Worm (Caenorhabditis elegans) whole organism, L1 larva: ENCODE results near the gene nspb-4.
A peak's percentile ranks its signal among the peaks of the same experiment; 100 is the strongest.

Experiments
- C34B4.2 ChIP-seq: sonication (generic microtip); optimal IDR thresholded peaks from 2 replicates; lab custom pipeline; 2017; ENCODE audit warnings: mild to moderate bottlenecking, missing genetic modification characterization, missing compliant biosample characterization
- ama-1 ChIP-seq: fragments of 150-350 bp; optimal IDR thresholded peaks from 2 replicates; lab custom pipeline; 2014
- blmp-1 ChIP-seq: fragments of 150-350 bp; optimal IDR thresholded peaks from 2 replicates; lab custom pipeline; 2014; ENCODE audit warnings: missing biosample characterization, missing genetic modification characterization
- ceh-8 ChIP-seq: fragments of 200-800 bp; sonication (Bioruptor generic); optimal IDR thresholded peaks from 2 replicates; lab custom pipeline; 2018; ENCODE audit warnings: mild to moderate bottlenecking, missing genetic modification characterization, moderate library complexity, missing compliant biosample characterization
- ceh-82 ChIP-seq, 3 experiments: fragments of 150-350 bp in 1 of 3; sonication (generic microtip) in 2 of 3; optimal IDR thresholded peaks; 2 replicates each; lab custom pipeline; 2014 to 2017; ENCODE audit warnings: missing biosample characterization in 3 of 3, missing genetic modification characterization in 3 of 3
- ceh-90 ChIP-seq: sonication (generic microtip); optimal IDR thresholded peaks from 2 replicates; lab custom pipeline; 2016; ENCODE audit warnings: missing genetic modification characterization, missing compliant biosample characterization
- elt-3 ChIP-seq, 6 experiments: fragments of 150-350 bp in 1 of 6; sonication (generic microtip); optimal IDR thresholded peaks; 2 replicates each; lab custom pipeline; 2017 to 2018; ENCODE audit warnings: missing biosample characterization in 6 of 6, missing genetic modification characterization in 6 of 6, inconsistent platforms in 1 of 6
- fos-1 ChIP-seq: fragments of 150-350 bp; optimal IDR thresholded peaks from 2 replicates; lab custom pipeline; 2014; ENCODE audit warnings: missing biosample characterization, missing genetic modification characterization
- jun-1 ChIP-seq: fragments of 150-350 bp; optimal IDR thresholded peaks from 2 replicates; lab custom pipeline; 2014; ENCODE audit warnings: missing biosample characterization, missing genetic modification reagents, missing genetic modification characterization
- lin-13 ChIP-seq: fragments of 150-350 bp; optimal IDR thresholded peaks from 2 replicates; lab custom pipeline; 2014; ENCODE audit warnings: missing biosample characterization, missing genetic modification reagents, missing genetic modification characterization
- lin-14 ChIP-seq: fragments of 200-800 bp; sonication (Bioruptor generic); optimal IDR thresholded peaks from 2 replicates; lab custom pipeline; 2018; ENCODE audit warnings: mild to moderate bottlenecking, missing genetic modification characterization, moderate library complexity, missing compliant biosample characterization
- lin-39 ChIP-seq: fragments of 150-350 bp; optimal IDR thresholded peaks from 2 replicates; lab custom pipeline; 2014; ENCODE audit warnings: missing biosample characterization, missing genetic modification reagents, missing genetic modification characterization
- lir-3 ChIP-seq: sonication (generic microtip); optimal IDR thresholded peaks from 2 replicates; lab custom pipeline; 2016; ENCODE audit warnings: mild to moderate bottlenecking, missing genetic modification characterization, moderate library complexity, missing compliant biosample characterization; ENCODE audit not compliant: poor library complexity
- mdl-1 ChIP-seq, 2 experiments: fragments of 150-350 bp; optimal IDR thresholded peaks; 2 replicates each; lab custom pipeline; 2014 to 2017; ENCODE audit warnings: missing biosample characterization in 2 of 2, missing genetic modification characterization in 2 of 2, inconsistent platforms in 1 of 2
- mef-2 ChIP-seq: fragments of 150-350 bp; optimal IDR thresholded peaks from 2 replicates; lab custom pipeline; 2014; ENCODE audit warnings: missing biosample characterization, missing genetic modification characterization
- nhr-11 ChIP-seq: fragments of 150-350 bp; optimal IDR thresholded peaks from 2 replicates; lab custom pipeline; 2014; ENCODE audit warnings: missing biosample characterization, missing genetic modification characterization
- nhr-12 ChIP-seq: sonication (generic microtip); optimal IDR thresholded peaks from 2 replicates; lab custom pipeline; 2017; ENCODE audit warnings: missing biosample characterization, missing genetic modification characterization
- nhr-19 ChIP-seq: fragments of 200-800 bp; sonication (Bioruptor generic); conservative IDR thresholded peaks from 2 replicates; pipeline ENCODE4 v1.3.6; 2022; ENCODE audit warnings: missing genetic modification characterization, missing compliant biosample characterization
- nhr-237 ChIP-seq: fragments of 150-350 bp; optimal IDR thresholded peaks from 2 replicates; lab custom pipeline; 2014; ENCODE audit warnings: missing biosample characterization, missing genetic modification characterization
- nhr-47 ChIP-seq: sonication (generic microtip); optimal IDR thresholded peaks from 2 replicates; lab custom pipeline; 2016; ENCODE audit warnings: mild to moderate bottlenecking, missing genetic modification characterization, moderate library complexity, missing compliant biosample characterization
- nhr-71 ChIP-seq: sonication (generic microtip); optimal IDR thresholded peaks from 2 replicates; lab custom pipeline; 2016; ENCODE audit warnings: mild to moderate bottlenecking, missing genetic modification characterization, moderate library complexity, missing compliant biosample characterization
- nhr-76 ChIP-seq: sonication (generic microtip); optimal IDR thresholded peaks from 2 replicates; lab custom pipeline; 2017; ENCODE audit warnings: missing biosample characterization, missing genetic modification characterization
- nhr-77 ChIP-seq: fragments of 150-350 bp; optimal IDR thresholded peaks from 2 replicates; lab custom pipeline; 2014; ENCODE audit warnings: missing biosample characterization, missing genetic modification characterization
- nhr-84 ChIP-seq: sonication (generic microtip); optimal IDR thresholded peaks from 2 replicates; lab custom pipeline; 2017; ENCODE audit warnings: missing biosample characterization, missing genetic modification characterization
- pag-3 ChIP-seq: sonication (generic microtip); optimal IDR thresholded peaks from 2 replicates; lab custom pipeline; 2017; ENCODE audit warnings: missing genetic modification characterization, mild to moderate bottlenecking, missing compliant biosample characterization, antibody characterized with exemption, borderline replicate concordance; ENCODE audit not compliant: insufficient read depth
- pax-3 ChIP-seq: fragments of 200-800 bp; sonication (Bioruptor generic); optimal IDR thresholded peaks from 2 replicates; lab custom pipeline; 2018; ENCODE audit warnings: mild to moderate bottlenecking, missing genetic modification characterization, moderate library complexity, missing compliant biosample characterization
- pqm-1 ChIP-seq: sonication (generic microtip); optimal IDR thresholded peaks from 3 replicates; lab custom pipeline; 2017; ENCODE audit warnings: missing biosample characterization, missing genetic modification characterization
- skn-1 ChIP-seq: fragments of 150-350 bp; optimal IDR thresholded peaks from 2 replicates; lab custom pipeline; 2014; ENCODE audit warnings: missing biosample characterization, missing genetic modification characterization
- sup-37 ChIP-seq: fragments of 200-800 bp; sonication (Bioruptor generic); optimal IDR thresholded peaks from 2 replicates; lab custom pipeline; 2018; ENCODE audit warnings: mild to moderate bottlenecking, missing genetic modification characterization, missing compliant biosample characterization
- swsn-7 ChIP-seq: sonication (generic microtip); optimal IDR thresholded peaks from 2 replicates; lab custom pipeline; 2016; ENCODE audit warnings: missing genetic modification characterization, missing compliant biosample characterization
- tbx-2 ChIP-seq: sonication (generic microtip); optimal IDR thresholded peaks from 2 replicates; lab custom pipeline; 2016; ENCODE audit warnings: missing genetic modification characterization, missing compliant biosample characterization
- unc-62 ChIP-seq: fragments of 150-350 bp; optimal IDR thresholded peaks from 2 replicates; lab custom pipeline; 2014; ENCODE audit warnings: missing biosample characterization, missing genetic modification reagents, missing genetic modification characterization
- unc-98 ChIP-seq: fragments of 200-800 bp; sonication (Bioruptor generic); IDR thresholded peaks from 2 replicates; pipeline ENCODE4 v1.3.6; 2022; ENCODE audit warnings: missing genetic modification characterization, missing compliant biosample characterization
- vab-15 ChIP-seq: sonication (generic microtip); optimal IDR thresholded peaks from 2 replicates; lab custom pipeline; 2017; ENCODE audit warnings: missing genotype, mild to moderate bottlenecking, missing genetic modification characterization, missing compliant biosample characterization
- xbp-1 ChIP-seq: sonication (generic microtip); optimal IDR thresholded peaks from 2 replicates; lab custom pipeline; 2016; ENCODE audit warnings: missing genetic modification characterization, missing compliant biosample characterization
- zag-1 ChIP-seq: fragments of 150-350 bp; optimal IDR thresholded peaks from 2 replicates; lab custom pipeline; 2014; ENCODE audit warnings: missing biosample characterization, missing genetic modification characterization
- zip-4 ChIP-seq: fragments of 200-800 bp; sonication (Bioruptor generic); optimal IDR thresholded peaks from 2 replicates; lab custom pipeline; 2018; ENCODE audit warnings: mild to moderate bottlenecking, missing genetic modification characterization, moderate library complexity, missing compliant biosample characterization
- ztf-4 ChIP-seq: fragments of 150-350 bp; optimal IDR thresholded peaks from 2 replicates; lab custom pipeline; 2014; ENCODE audit warnings: missing biosample characterization, missing genetic modification characterization

Gene nspb-4

ce11 chrIV:6576728-6577101, 21.3 kb upstream of the nspb-4 start (continued):
- no peak for TF ChIP-seq vab-15 (tag; lab: Kevin White, UChicago)
- TF ChIP-seq C34B4.2 (tag; lab: Kevin White, UChicago) = no peak
- TF ChIP-seq swsn-7 = peak; percentile 53
- peak; percentile 55 for TF ChIP-seq blmp-1 (tag; lab: Kevin White, UChicago)
- peak; percentile 4 for TF ChIP-seq lir-3
- TF ChIP-seq ceh-82 (tag; optimal IDR thresholded peaks at IDR 0.05; lab: Kevin White, UChicago) = peak; percentile 2 to 13 (median 7)
- no peak for TF ChIP-seq ceh-8 (GFP tag; lab: Kevin White, UChicago)
- TF ChIP-seq ztf-4 = peak; percentile 4
- TF ChIP-seq mdl-1 (tag; optimal IDR thresholded peaks at IDR 0.05; lab: Kevin White, UChicago) = peak in 1 of 2 experiments; percentile 30
- TF ChIP-seq sup-37 = no peak
- TF ChIP-seq lin-13 (GFP tag; lab: Kevin White, UChicago) = peak; percentile 35
- TF ChIP-seq nhr-77 (tag; lab: Kevin White, UChicago) = peak; percentile 8
- peak; percentile 31; the same call in 1 of the 2 replicates for TF ChIP-seq nhr-19 (GFP tag; lab: Robert Waterston, UW)
- TF ChIP-seq lin-14 (GFP tag; lab: Kevin White, UChicago) = peak; percentile 80
- TF ChIP-seq elt-3 (tag; optimal IDR thresholded peaks at IDR 0.05; lab: Kevin White, UChicago) = peak in 2 of 6 experiments; percentile 18 to 28
- TF ChIP-seq nhr-71 (tag; lab: Kevin White, UChicago) = peak; percentile 77
- TF ChIP-seq nhr-12 = no peak
- TF ChIP-seq fos-1 (tag; lab: Kevin White, UChicago) = no peak
- no peak for TF ChIP-seq pax-3 (tag; lab: Kevin White, UChicago)
- TF ChIP-seq nhr-47 (tag; lab: Kevin White, UChicago) = peak; percentile 47
- no peak for TF ChIP-seq skn-1 (tag; lab: Kevin White, UChicago)
- peak; percentile 46 for TF ChIP-seq xbp-1 (tag; lab: Kevin White, UChicago)
- no peak for TF ChIP-seq mef-2 (tag; lab: Kevin White, UChicago)
- no peak for TF ChIP-seq nhr-237
- no peak for TF ChIP-seq unc-62 (GFP tag; lab: Kevin White, UChicago)

DNA sequence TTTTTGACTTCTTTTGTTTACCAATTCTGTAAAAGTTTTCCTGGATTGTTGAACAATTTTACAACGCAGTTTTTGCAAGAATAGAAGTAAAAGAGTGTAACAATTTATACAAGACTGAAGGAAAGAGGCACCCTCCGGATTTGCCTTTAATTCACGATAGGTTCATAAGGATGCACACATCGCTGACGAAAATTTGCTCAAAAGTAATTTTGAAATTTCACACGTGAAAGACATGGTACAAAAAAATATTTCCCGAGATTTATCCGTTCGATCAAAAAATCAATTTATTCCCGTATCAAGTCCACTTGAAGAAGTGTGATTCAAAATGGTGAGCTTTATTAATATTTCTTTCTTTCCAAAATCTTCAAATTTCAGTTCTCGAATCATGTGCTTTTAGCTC, 20.1 kb upstream of the nspb-4 start, which contains the start of gene C43G2.3:
C43G2.3 (plus strand) TSS at position 301 of the 400 bp plus-strand sequence.
- no peak for TF ChIP-seq mef-2 (tag; lab: Kevin White, UChicago)
- TF ChIP-seq lin-39 (tag; lab: Kevin White, UChicago) = no peak
- TF ChIP-seq nhr-11 (tag; lab: Kevin White, UChicago) = no peak
- TF ChIP-seq unc-98 (GFP tag; lab: Robert Waterston, UW) = no peak
- no peak for TF ChIP-seq lir-3

DNA sequence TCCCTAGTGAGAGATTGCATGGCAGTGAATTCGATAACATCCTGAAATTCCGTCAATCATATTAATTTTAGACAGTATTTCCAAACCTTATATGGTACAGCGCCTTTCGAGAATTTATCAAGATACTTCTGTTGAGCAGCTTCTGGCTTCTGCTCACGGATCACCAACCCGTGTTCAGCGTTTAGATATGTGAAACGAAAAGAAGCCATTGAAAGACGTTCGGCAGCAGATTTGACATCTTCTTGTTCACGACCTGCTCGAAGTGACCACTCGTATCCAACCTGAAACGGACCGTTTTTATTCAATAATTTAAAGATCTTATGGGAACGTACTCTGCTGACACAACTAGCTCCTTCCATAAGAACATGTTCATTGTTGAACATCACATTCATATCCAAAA, 16.4 kb upstream of the nspb-4 start:
- no peak for TF ChIP-seq nhr-84
- TF ChIP-seq lin-39 (tag; lab: Kevin White, UChicago) = no peak
- TF ChIP-seq nhr-76 (tag; lab: Kevin White, UChicago) = no peak
- TF ChIP-seq pqm-1 (tag; lab: Kevin White, UChicago) = no peak
- TF ChIP-seq lin-13 (GFP tag; lab: Kevin White, UChicago) = no peak

- TF ChIP-seq pag-3 (no peak), zag-1 (tag; lab: Kevin White, UChicago) (no peak), tbx-2 (no peak), jun-1 (tag; lab: Kevin White, UChicago) (no peak), nhr-77 (tag; lab: Kevin White, UChicago) (no peak), zip-4 (GFP tag; lab: Kevin White, UChicago) (no peak), lin-39 (tag; lab: Kevin White, UChicago) (no peak), ama-1 (lab: Kevin White, UChicago) (no peak), mef-2 (tag; lab: Kevin White, UChicago) (no peak), ceh-90 (tag; lab: Kevin White, UChicago) (no peak), pax-3 (tag; lab: Kevin White, UChicago) (no peak), nhr-76 (tag; lab: Kevin White, UChicago) (no peak)
Measured at ce11 chrIV:6582604-6583003, 15.4 kb upstream of the nspb-4 start, which contains the start of gene odr-8. odr-8 (minus strand) TSS chrIV:6582704.
